Worm (Caenorhabditis elegans) whole organism, L1 larva: ENCODE measurements around the gene cyp-33D1.

ENCODE experiments used
- ceh-63 ChIP-seq: fragments of 200-800 bp; sonication (Bioruptor generic); optimal IDR thresholded peaks from 2 replicates; lab custom pipeline; 2018; ENCODE audit warnings: mild to moderate bottlenecking, missing genetic modification characterization, missing compliant biosample characterization
- ceh-82 ChIP-seq, 3 experiments: fragments of 150-350 bp in 1 of 3; sonication (generic microtip) in 2 of 3; optimal IDR thresholded peaks; 2 replicates each; lab custom pipeline; 2014 to 2017; ENCODE audit warnings: missing biosample characterization in 3 of 3, missing genetic modification characterization in 3 of 3
- ces-1 ChIP-seq: fragments of 150-350 bp; optimal IDR thresholded peaks from 2 replicates; lab custom pipeline; 2014; ENCODE audit warnings: missing biosample characterization, missing genetic modification reagents, missing genetic modification characterization
- egl-13 ChIP-seq: sonication (generic microtip); optimal IDR thresholded peaks from 2 replicates; lab custom pipeline; 2016; ENCODE audit warnings: missing genotype, missing genetic modification reagents, missing genetic modification characterization, missing compliant biosample characterization
- elt-2 ChIP-seq: sonication (generic microtip); optimal IDR thresholded peaks from 2 replicates; lab custom pipeline; 2016; ENCODE audit warnings: missing genetic modification characterization, mild to moderate bottlenecking, inconsistent platforms, missing compliant biosample characterization, missing genetic modification reagents
- fos-1 ChIP-seq: fragments of 150-350 bp; optimal IDR thresholded peaks from 2 replicates; lab custom pipeline; 2014; ENCODE audit warnings: missing biosample characterization, missing genetic modification characterization
- lin-39 ChIP-seq: fragments of 150-350 bp; optimal IDR thresholded peaks from 2 replicates; lab custom pipeline; 2014; ENCODE audit warnings: missing biosample characterization, missing genetic modification reagents, missing genetic modification characterization
- mep-1 ChIP-seq: fragments of 150-350 bp; optimal IDR thresholded peaks from 2 replicates; lab custom pipeline; 2014; ENCODE audit warnings: missing biosample characterization, missing genetic modification characterization
- nhr-12 ChIP-seq: sonication (generic microtip); optimal IDR thresholded peaks from 2 replicates; lab custom pipeline; 2017; ENCODE audit warnings: missing biosample characterization, missing genetic modification characterization
- nhr-47 ChIP-seq: sonication (generic microtip); optimal IDR thresholded peaks from 2 replicates; lab custom pipeline; 2016; ENCODE audit warnings: mild to moderate bottlenecking, missing genetic modification characterization, moderate library complexity, missing compliant biosample characterization
- pag-3 ChIP-seq: sonication (generic microtip); optimal IDR thresholded peaks from 2 replicates; lab custom pipeline; 2017; ENCODE audit warnings: missing genetic modification characterization, mild to moderate bottlenecking, missing compliant biosample characterization, antibody characterized with exemption, borderline replicate concordance; ENCODE audit not compliant: insufficient read depth
- unc-86 ChIP-seq: sonication (generic microtip); optimal IDR thresholded peaks from 2 replicates; lab custom pipeline; 2016; ENCODE audit warnings: missing genetic modification characterization, missing compliant biosample characterization
- ztf-11 ChIP-seq, 2 experiments: sonication (generic microtip); optimal IDR thresholded peaks; 2 replicates each; lab custom pipeline; 2016 to 2017; ENCODE audit warnings: missing genetic modification characterization in 2 of 2, missing biosample characterization in 1 of 2, missing compliant biosample characterization in 1 of 2

ce11 chrV:16155111-16155510 is 20.5 kb downstream of the cyp-33D1 start, which contains the start of gene str-97:
- TF ChIP-seq ces-1 (no peak), ceh-63 (GFP tag; lab: Kevin White, UChicago) (no peak), ceh-82 (tag; optimal IDR thresholded peaks at IDR 0.05; lab: Kevin White, UChicago) (no peak), egl-13 (tag; lab: Kevin White, UChicago) (no peak), pag-3 (tag; lab: Kevin White, UChicago) (no peak), nhr-47 (tag; lab: Kevin White, UChicago) (no peak), lin-39 (tag; lab: Kevin White, UChicago) (no peak), fos-1 (no peak), mep-1 (no peak), elt-2 (tag; lab: Kevin White, UChicago) (no peak), ztf-11 (tag; optimal IDR thresholded peaks at IDR 0.05; lab: Kevin White, UChicago) (no peak), nhr-12 (tag; lab: Kevin White, UChicago) (no peak), unc-86 (tag; lab: Kevin White, UChicago) (no peak)
